Worm (Caenorhabditis elegans) whole organism, L2 larva: Measurements from ENCODE around the gene smc-3.

Source experiments
- C34F6.9 ChIP-seq: fragments of 150-350 bp; optimal IDR thresholded peaks from 2 replicates; lab custom pipeline; 2014; ENCODE audit warnings: missing biosample characterization, missing genetic modification characterization
- F13H6.1 ChIP-seq: sonication (generic microtip); optimal IDR thresholded peaks from 2 replicates; lab custom pipeline; 2016; ENCODE audit warnings: missing genetic modification characterization, missing compliant biosample characterization
- R02D3.7 ChIP-seq: fragments of 150-350 bp; optimal IDR thresholded peaks from 2 replicates; lab custom pipeline; 2014; ENCODE audit warnings: missing biosample characterization, missing genetic modification characterization
- alr-1 ChIP-seq: fragments of 150-350 bp; optimal IDR thresholded peaks from 2 replicates; lab custom pipeline; 2014; ENCODE audit warnings: missing biosample characterization, missing genetic modification characterization
- ama-1 ChIP-seq: fragments of 150-350 bp; optimal IDR thresholded peaks from 2 replicates; lab custom pipeline; 2018; ENCODE audit warnings: inconsistent platforms
- ceh-16 ChIP-seq: fragments of 150-350 bp; optimal IDR thresholded peaks from 2 replicates; lab custom pipeline; 2014; ENCODE audit warnings: missing biosample characterization, missing genetic modification characterization
- crh-2 ChIP-seq: sonication (generic microtip); optimal IDR thresholded peaks from 2 replicates; lab custom pipeline; 2017; ENCODE audit warnings: missing biosample characterization, missing genetic modification characterization
- fos-1 ChIP-seq: fragments of 150-350 bp; optimal IDR thresholded peaks from 2 replicates; lab custom pipeline; 2014; ENCODE audit warnings: missing biosample characterization, missing genetic modification characterization
- gmeb-1 ChIP-seq: fragments of 150-350 bp; optimal IDR thresholded peaks from 2 replicates; lab custom pipeline; 2014; ENCODE audit warnings: missing biosample characterization, missing genetic modification characterization
- lin-11 ChIP-seq: fragments of 150-350 bp; sonication (generic microtip); optimal IDR thresholded peaks from 2 replicates; lab custom pipeline; 2014; ENCODE audit warnings: missing biosample characterization, missing genetic modification characterization, inconsistent platforms, mixed read lengths
- lin-39 ChIP-seq: fragments of 150-350 bp; optimal IDR thresholded peaks from 2 replicates; lab custom pipeline; 2014; ENCODE audit warnings: missing biosample characterization, missing genetic modification reagents, missing genetic modification characterization
- lsy-2 ChIP-seq, 2 experiments: fragments of 150-350 bp in 1 of 2; sonication (generic microtip) in 1 of 2; optimal IDR thresholded peaks; 2 replicates each; lab custom pipeline; 2014 to 2017; ENCODE audit warnings: missing biosample characterization in 2 of 2, missing genetic modification characterization in 2 of 2
- mbf-1 ChIP-seq: sonication (generic microtip); optimal IDR thresholded peaks from 2 replicates; lab custom pipeline; 2017; ENCODE audit warnings: missing biosample characterization, missing genetic modification characterization
- nhr-11 ChIP-seq: fragments of 150-350 bp; optimal IDR thresholded peaks from 2 replicates; lab custom pipeline; 2014; ENCODE audit warnings: missing biosample characterization, missing genetic modification characterization
- nhr-129 ChIP-seq: fragments of 150-350 bp; optimal IDR thresholded peaks from 2 replicates; lab custom pipeline; 2014; ENCODE audit warnings: missing biosample characterization, missing genetic modification characterization
- nhr-23 ChIP-seq: fragments of 150-350 bp; optimal IDR thresholded peaks from 2 replicates; lab custom pipeline; 2014; ENCODE audit warnings: missing biosample characterization, missing genetic modification reagents, missing genetic modification characterization
- nhr-237 ChIP-seq: fragments of 150-350 bp; optimal IDR thresholded peaks from 2 replicates; lab custom pipeline; 2014; ENCODE audit warnings: missing biosample characterization, missing genetic modification characterization
- nhr-6 ChIP-seq: fragments of 150-350 bp; optimal IDR thresholded peaks from 2 replicates; lab custom pipeline; 2014; ENCODE audit warnings: missing biosample characterization, missing genetic modification characterization
- peb-1 ChIP-seq: fragments of 150-350 bp; optimal IDR thresholded peaks from 2 replicates; lab custom pipeline; 2014; ENCODE audit warnings: missing biosample characterization, missing genetic modification characterization
- sem-4 ChIP-seq: fragments of 150-350 bp; optimal IDR thresholded peaks from 2 replicates; lab custom pipeline; 2014; ENCODE audit warnings: missing biosample characterization, missing genetic modification reagents, missing genetic modification characterization
- skn-1 ChIP-seq: sonication (generic microtip); optimal IDR thresholded peaks from 2 replicates; lab custom pipeline; 2017; ENCODE audit warnings: missing biosample characterization, missing genetic modification characterization
- sma-9 ChIP-seq, 2 experiments: fragments of 150-350 bp in 1 of 2; sonication (generic microtip) in 1 of 2; optimal IDR thresholded peaks; 2 replicates each; lab custom pipeline; 2014 to 2016; ENCODE audit warnings: missing genetic modification characterization in 2 of 2, mild to moderate bottlenecking in 1 of 2, missing biosample characterization in 1 of 2, missing compliant biosample characterization in 1 of 2, missing genetic modification reagents in 1 of 2, moderate library complexity in 1 of 2
- snpc-4 ChIP-seq: fragments of 150-350 bp; optimal IDR thresholded peaks from 2 replicates; lab custom pipeline; 2014; ENCODE audit warnings: missing biosample characterization, missing genetic modification characterization
- unc-55 ChIP-seq: fragments of 150-350 bp; sonication (generic microtip); optimal IDR thresholded peaks from 3 replicates; lab custom pipeline; 2014; ENCODE audit warnings: missing biosample characterization, missing genetic modification reagents, missing genetic modification characterization
- unc-62 ChIP-seq: fragments of 150-350 bp; optimal IDR thresholded peaks from 2 replicates; lab custom pipeline; 2014; ENCODE audit warnings: missing biosample characterization, missing genetic modification reagents, missing genetic modification characterization
- ztf-1 ChIP-seq: fragments of 200-800 bp; sonication (Bioruptor generic); conservative IDR thresholded peaks from 2 replicates; pipeline ENCODE4 v1.3.6; 2022; ENCODE audit warnings: missing genetic modification characterization, missing compliant biosample characterization
- ztf-11 ChIP-seq: sonication (generic microtip); optimal IDR thresholded peaks from 2 replicates; lab custom pipeline; 2017; ENCODE audit warnings: missing biosample characterization, missing genetic modification characterization
- ztf-4 ChIP-seq: fragments of 150-350 bp; optimal IDR thresholded peaks from 2 replicates; lab custom pipeline; 2014; ENCODE audit warnings: missing biosample characterization, missing genetic modification characterization

Gene smc-3

ce11 chrIII:11350107-11350826, 59.6 kb downstream of the smc-3 start:
- peak; percentile 44 for TF ChIP-seq fos-1
- no peak for TF ChIP-seq skn-1 (tag; lab: Kevin White, UChicago)

- TF ChIP-seq skn-1 (tag; lab: Kevin White, UChicago): no peak
- TF ChIP-seq lsy-2 (tag; optimal IDR thresholded peaks at IDR 0.05; lab: Kevin White, UChicago): peak in 1 of 2 experiments; percentile 22
- peak; percentile 33 for TF ChIP-seq gmeb-1
- TF ChIP-seq unc-55 (GFP tag; lab: Kevin White, UChicago): peak; percentile 9
- TF ChIP-seq ztf-4 (tag; lab: Kevin White, UChicago): no peak
- peak; percentile 22 for TF ChIP-seq F13H6.1
- peak; percentile 51 for TF ChIP-seq nhr-129 (tag; lab: Kevin White, UChicago)
- peak; percentile 15 for TF ChIP-seq sma-9 (GFP tag; optimal IDR thresholded peaks at IDR 0.05; lab: Kevin White, UChicago)
- TF ChIP-seq sma-9 (tag; optimal IDR thresholded peaks at IDR 0.05; lab: Kevin White, UChicago): no peak
- TF ChIP-seq ceh-16: no peak
These were observed 62.1 kb downstream of the smc-3 start for ce11 chrIII:11352840-11353239.

ce11 chrIII:11353499-11353898, 62.8 kb downstream of the smc-3 start:
- no peak for TF ChIP-seq skn-1 (tag; lab: Kevin White, UChicago)
- TF ChIP-seq mbf-1: no peak
- no peak for TF ChIP-seq nhr-237 (tag; lab: Kevin White, UChicago)
- TF ChIP-seq gmeb-1: no peak
- TF ChIP-seq ztf-11 (tag; lab: Kevin White, UChicago): no peak
- TF ChIP-seq C34F6.9: peak; percentile 42
- TF ChIP-seq lin-11 (tag; lab: Kevin White, UChicago): no peak
- peak; percentile 63 for TF ChIP-seq nhr-129 (tag; lab: Kevin White, UChicago)
- TF ChIP-seq peb-1: no peak
- no peak for TF ChIP-seq snpc-4
- TF ChIP-seq nhr-6 (tag; lab: Kevin White, UChicago): no peak
- peak; percentile 28 for TF ChIP-seq crh-2
- no peak for TF ChIP-seq nhr-11
- peak; percentile 25 for TF ChIP-seq fos-1
- peak; percentile 33 for TF ChIP-seq sem-4 (tag; lab: Kevin White, UChicago)
- no peak for TF ChIP-seq ama-1 (lab: Kevin White, UChicago)
- no peak for TF ChIP-seq unc-62
- no peak for TF ChIP-seq lin-39 (tag; lab: Kevin White, UChicago)
- TF ChIP-seq sma-9 (GFP tag; optimal IDR thresholded peaks at IDR 0.05; lab: Kevin White, UChicago): peak; percentile 7
- TF ChIP-seq sma-9 (tag; optimal IDR thresholded peaks at IDR 0.05; lab: Kevin White, UChicago): no peak
- TF ChIP-seq ztf-1 (GFP tag; lab: Robert Waterston, UW): no peak
- TF ChIP-seq R02D3.7 (tag; lab: Kevin White, UChicago): no peak
- TF ChIP-seq lsy-2 (tag; optimal IDR thresholded peaks at IDR 0.05; lab: Kevin White, UChicago): peak in 1 of 2 experiments; percentile 22
- TF ChIP-seq alr-1 (tag; lab: Kevin White, UChicago): no peak
- TF ChIP-seq nhr-23 (tag; lab: Kevin White, UChicago): no peak
- no peak for TF ChIP-seq unc-55 (GFP tag; lab: Kevin White, UChicago)
